Fruit fly (Drosophila melanogaster) whole organism, embryonic: ENCODE measurements around the gene Prp16.
A peak's percentile ranks its signal among the peaks of the same experiment; 100 is the strongest.

Source experiments
- B-H2 ChIP-seq: fragments of 200-800 bp; sonication (Bioruptor generic); optimal IDR thresholded peaks from 2 replicates; lab custom pipeline; 2018; ENCODE audit warnings: missing biosample characterization, mild to moderate bottlenecking, missing genetic modification characterization
- CG10366 ChIP-seq: fragments of 200-800 bp; sonication (Bioruptor generic); IDR thresholded peaks from 2 replicates; pipeline ENCODE4 v1.3.6; 2022; ENCODE audit warnings: missing biosample characterization, missing genetic modification characterization
- CG11085 ChIP-seq: fragments of 200-800 bp; sonication (Bioruptor generic); IDR thresholded peaks from 2 replicates; pipeline ENCODE4 v1.3.6; 2022; ENCODE audit warnings: missing biosample characterization, missing genetic modification characterization
- CG13894 ChIP-seq: fragments of 200-800 bp; sonication (Bioruptor generic); optimal IDR thresholded peaks from 3 replicates; lab custom pipeline; 2018; ENCODE audit warnings: missing biosample characterization, mild to moderate bottlenecking, missing genetic modification characterization, moderate library complexity
- CG1603 ChIP-seq: fragments of 200-800 bp; sonication (Bioruptor generic); optimal IDR thresholded peaks from 2 replicates; lab custom pipeline; 2019; ENCODE audit warnings: missing biosample characterization, mild to moderate bottlenecking, missing genetic modification characterization, moderate library complexity
- CG18011 ChIP-seq: fragments of 200-800 bp; sonication (Bioruptor generic); optimal IDR thresholded peaks from 2 replicates; lab custom pipeline; 2017; ENCODE audit warnings: missing biosample characterization, missing genetic modification characterization, mild to moderate bottlenecking, moderate library complexity, missing genotype
- CG3726 ChIP-seq: fragments of 200-800 bp; sonication (Bioruptor generic); IDR thresholded peaks from 3 replicates; pipeline ENCODE4, ENCODE4 v1.3.6; 2022; ENCODE audit warnings: missing biosample characterization, missing genetic modification characterization
- CG4328 ChIP-seq: fragments of 200-800 bp; sonication (Bioruptor generic); optimal IDR thresholded peaks from 3 replicates; lab custom pipeline; 2017; ENCODE audit warnings: missing biosample characterization, missing genetic modification reagents, missing genetic modification characterization
- CG4730 ChIP-seq: fragments of 200-800 bp; sonication (Bioruptor generic); IDR thresholded peaks from 2 replicates; pipeline ENCODE4 v1.3.6; 2022; ENCODE audit warnings: missing biosample characterization, missing genetic modification characterization
- CG5953 ChIP-seq: fragments of 200-800 bp; sonication (Bioruptor generic); IDR thresholded peaks from 2 replicates; pipeline ENCODE4 v1.3.6; 2022; ENCODE audit warnings: missing biosample characterization, missing genetic modification characterization
- CG6175 ChIP-seq: fragments of 200-800 bp; sonication (Bioruptor generic); IDR thresholded peaks from 3 replicates; pipeline ENCODE4 v1.3.6; 2022; ENCODE audit warnings: missing biosample characterization, missing genetic modification characterization
- CG7357 ChIP-seq: fragments of 200-800 bp; sonication (Bioruptor generic); IDR thresholded peaks from 3 replicates; pipeline ENCODE4 v1.3.6; 2022; ENCODE audit warnings: missing biosample characterization, missing genetic modification characterization
- CG7987 ChIP-seq: fragments of 200-800 bp; sonication (Bioruptor generic); optimal IDR thresholded peaks from 2 replicates; lab custom pipeline; 2018; ENCODE audit warnings: missing biosample characterization, mild to moderate bottlenecking, missing genetic modification characterization, moderate library complexity
- CG8290 ChIP-seq, 3 experiments: fragments of 200-800 bp; sonication (Bioruptor generic); optimal IDR thresholded peaks; 2 replicates each; lab custom pipeline; 2016 to 2019; ENCODE audit warnings: missing biosample characterization in 3 of 3, missing genetic modification characterization in 3 of 3, mild to moderate bottlenecking in 2 of 3, moderate library complexity in 1 of 3
- CG9817 ChIP-seq: fragments of 200-800 bp; sonication (Bioruptor generic); optimal IDR thresholded peaks from 2 replicates; lab custom pipeline; 2018; ENCODE audit warnings: missing biosample characterization, mild to moderate bottlenecking, missing genetic modification characterization, moderate library complexity
- Camta ChIP-seq: fragments of 200-800 bp; sonication (Bioruptor generic); optimal IDR thresholded peaks from 2 replicates; lab custom pipeline; 2016; ENCODE audit warnings: missing biosample characterization, missing genetic modification characterization
- Chrac-16 ChIP-seq: fragments of 200-800 bp; sonication (Bioruptor generic); optimal IDR thresholded peaks from 3 replicates; lab custom pipeline; 2016; ENCODE audit warnings: missing biosample characterization, missing genetic modification characterization
- Eip74EF ChIP-seq, 2 experiments: fragments of 200-800 bp in 1 of 2; fragments of >200 bp in 1 of 2; sonication (Bioruptor generic) in 1 of 2; optimal IDR thresholded peaks; 2 replicates each; lab custom pipeline; 2017 to 2019; ENCODE audit warnings: missing biosample characterization in 2 of 2, missing genetic modification characterization in 2 of 2, mild to moderate bottlenecking in 1 of 2, moderate library complexity in 1 of 2
- Fer3 ChIP-seq: fragments of 200-800 bp; sonication (Bioruptor generic); optimal IDR thresholded peaks from 2 replicates; lab custom pipeline; 2018; ENCODE audit warnings: missing biosample characterization, mild to moderate bottlenecking, missing genetic modification characterization, moderate library complexity
- HHEX ChIP-seq: fragments of 200-800 bp; sonication (Bioruptor generic); optimal IDR thresholded peaks from 3 replicates; lab custom pipeline; 2017; ENCODE audit warnings: missing biosample characterization, mild to moderate bottlenecking, missing genetic modification characterization, missing genetic modification reagents
- HLH4C ChIP-seq: fragments of 200-800 bp; sonication (Bioruptor generic); IDR thresholded peaks from 3 replicates; pipeline ENCODE4 v1.3.6; 2022; ENCODE audit warnings: missing biosample characterization, missing genetic modification characterization; ENCODE audit not compliant: partially characterized antibody
- Max ChIP-seq: fragments of 200-800 bp; sonication (Bioruptor generic); optimal IDR thresholded peaks from 2 replicates; lab custom pipeline; 2016; ENCODE audit warnings: missing biosample characterization, mild to moderate bottlenecking, missing genetic modification characterization
- Meics ChIP-seq: fragments of 200-800 bp; sonication (Bioruptor generic); optimal IDR thresholded peaks from 2 replicates; lab custom pipeline; 2017; ENCODE audit warnings: missing biosample characterization, mild to moderate bottlenecking, missing genetic modification characterization
- Pdp1 ChIP-seq, 2 experiments: fragments of 200-800 bp; sonication (Bioruptor generic); optimal IDR thresholded peaks; 3 replicates each; lab custom pipeline; 2016; ENCODE audit warnings: missing biosample characterization in 2 of 2, missing genetic modification characterization in 2 of 2, mild to moderate bottlenecking in 1 of 2, moderate library complexity in 1 of 2
- Spps ChIP-seq: fragments of 200-800 bp; sonication (Bioruptor generic); optimal IDR thresholded peaks from 2 replicates; lab custom pipeline; 2018; ENCODE audit warnings: missing biosample characterization, mild to moderate bottlenecking, missing genetic modification characterization
- Trl ChIP-seq, 3 experiments: fragments of >200 bp in 2 of 3; fragments of 200-800 bp in 1 of 3; sonication (Bioruptor generic) in 1 of 3; optimal IDR thresholded peaks; 2 replicates in 1 of 3; 3 replicates in 2 of 3; lab custom pipeline; 2016 to 2017; ENCODE audit warnings: missing biosample characterization in 1 of 3, missing genetic modification characterization in 1 of 3
- ac ChIP-seq: fragments of 200-800 bp; sonication (Bioruptor generic); optimal IDR thresholded peaks from 3 replicates; lab custom pipeline; 2017; ENCODE audit warnings: missing biosample characterization, mild to moderate bottlenecking, missing genetic modification characterization
- bigmax ChIP-seq: fragments of 200-800 bp; sonication (Bioruptor generic); optimal IDR thresholded peaks from 2 replicates; lab custom pipeline; 2018; ENCODE audit warnings: missing biosample characterization, mild to moderate bottlenecking, missing genetic modification characterization
- cg ChIP-seq: fragments of 200-800 bp; sonication (Bioruptor generic); optimal IDR thresholded peaks from 3 replicates; lab custom pipeline; 2019; ENCODE audit warnings: missing biosample characterization, mild to moderate bottlenecking, missing genetic modification characterization, moderate library complexity
- corto ChIP-seq: fragments of 200-800 bp; sonication (Bioruptor generic); optimal IDR thresholded peaks from 2 replicates; lab custom pipeline; 2016; ENCODE audit warnings: missing biosample characterization, mild to moderate bottlenecking, missing genetic modification characterization, moderate library complexity
- esg ChIP-seq: fragments of 200-800 bp; sonication (Bioruptor generic); conservative IDR thresholded peaks from 2 replicates; pipeline ENCODE4 v1.3.6; 2022; ENCODE audit warnings: missing biosample characterization, missing genetic modification characterization
- eve ChIP-seq, 2 experiments: fragments of >200 bp; optimal IDR thresholded peaks; 2 replicates each; lab custom pipeline; 2017; ENCODE audit warnings: missing biosample characterization in 2 of 2, missing genetic modification characterization in 2 of 2
- ewg ChIP-seq: fragments of 200-800 bp; sonication (Bioruptor generic); optimal IDR thresholded peaks from 3 replicates; lab custom pipeline; 2017; ENCODE audit warnings: mild to moderate bottlenecking, missing biosample characterization, missing genetic modification reagents, missing genetic modification characterization
- fd96Cb ChIP-seq: fragments of 200-800 bp; sonication (Bioruptor generic); optimal IDR thresholded peaks from 2 replicates; lab custom pipeline; 2018; ENCODE audit warnings: missing biosample characterization, mild to moderate bottlenecking, missing genetic modification characterization, moderate library complexity
- grn ChIP-seq: fragments of 200-800 bp; sonication (Bioruptor generic); optimal IDR thresholded peaks from 3 replicates; lab custom pipeline; 2017; ENCODE audit warnings: missing biosample characterization, missing genetic modification characterization
- her ChIP-seq: fragments of 200-800 bp; sonication (Bioruptor generic); optimal IDR thresholded peaks from 2 replicates; lab custom pipeline; 2016; ENCODE audit warnings: missing biosample characterization, missing genetic modification characterization
- kah ChIP-seq: fragments of 200-800 bp; sonication (Bioruptor generic); optimal IDR thresholded peaks from 2 replicates; lab custom pipeline; 2018; ENCODE audit warnings: missing biosample characterization, mild to moderate bottlenecking, missing genetic modification characterization
- lmd ChIP-seq: fragments of 200-800 bp; sonication (Bioruptor generic); IDR thresholded peaks from 2 replicates; pipeline ENCODE4 v1.3.6; 2022; ENCODE audit warnings: missing biosample characterization, missing genetic modification characterization
- odd ChIP-seq: fragments of 200-800 bp; sonication (Bioruptor generic); optimal IDR thresholded peaks from 2 replicates; lab custom pipeline; 2017; ENCODE audit warnings: missing biosample characterization, mild to moderate bottlenecking, missing genetic modification characterization
- pita ChIP-seq: fragments of 200-800 bp; sonication (Bioruptor generic); optimal IDR thresholded peaks from 2 replicates; lab custom pipeline; 2017; ENCODE audit warnings: missing biosample characterization, mild to moderate bottlenecking, missing genetic modification characterization
- prd ChIP-seq, 3 experiments: fragments of >200 bp in 2 of 3; fragments of 200-800 bp in 1 of 3; sonication (Bioruptor generic) in 1 of 3; optimal IDR thresholded peaks in 2 of 3; IDR thresholded peaks in 1 of 3; 2 replicates in 2 of 3; 3 replicates in 1 of 3; pipeline versions ENCODE4 v1.3.6 to Lab custom; 2017 to 2022; ENCODE audit warnings: missing biosample characterization in 1 of 3, missing genetic modification characterization in 1 of 3
- repo ChIP-seq: fragments of 200-800 bp; sonication (Bioruptor generic); optimal IDR thresholded peaks from 2 replicates; lab custom pipeline; 2016; ENCODE audit warnings: missing biosample characterization, missing genetic modification characterization
- slou ChIP-seq: fragments of 200-800 bp; sonication (Bioruptor generic); optimal IDR thresholded peaks from 3 replicates; lab custom pipeline; 2016; ENCODE audit warnings: missing biosample characterization, missing genetic modification characterization
- slp2 ChIP-seq: fragments of 200-800 bp; sonication (Bioruptor generic); optimal IDR thresholded peaks from 2 replicates; lab custom pipeline; 2016; ENCODE audit warnings: missing biosample characterization, missing genetic modification characterization
- usp ChIP-seq: fragments of >200 bp; optimal IDR thresholded peaks from 2 replicates; lab custom pipeline; 2017; ENCODE audit warnings: missing biosample characterization, missing genetic modification characterization
- vfl ChIP-seq: fragments of 200-800 bp; sonication (Bioruptor generic); optimal IDR thresholded peaks from 2 replicates; lab custom pipeline; 2016; ENCODE audit warnings: missing biosample characterization, missing genetic modification characterization
- vnd ChIP-seq: fragments of 200-800 bp; sonication (Bioruptor generic); IDR thresholded peaks from 3 replicates; pipeline ENCODE4 v1.3.6; 2022; ENCODE audit warnings: missing biosample characterization, missing genetic modification characterization; ENCODE audit not compliant: partially characterized antibody
- zfh2 ChIP-seq: fragments of 200-800 bp; sonication (Bioruptor generic); optimal IDR thresholded peaks from 2 replicates; lab custom pipeline; 2016; ENCODE audit warnings: missing biosample characterization, missing genetic modification characterization

Prp16 gene

dm6 chrX:14213509-14214154 is 12.5 kb downstream of the Prp16 start (continued):
- TF ChIP-seq prd (optimal IDR thresholded peaks at IDR 0.05; lab: Kevin White, UChicago): no peak
- peak; percentile 35; the same call in 1 of the 3 replicates for TF ChIP-seq prd (GFP tag; IDR thresholded peaks at IDR 0.05; lab: Robert Waterston, UW)
- peak in 1 of 2 experiments; percentile 53 for TF ChIP-seq eve (GFP tag; optimal IDR thresholded peaks at IDR 0.05; lab: Kevin White, UChicago)
- TF ChIP-seq CG7987 (GFP tag; lab: Kevin White, UChicago): no peak
- TF ChIP-seq Eip74EF (GFP tag; optimal IDR thresholded peaks at IDR 0.05; lab: Kevin White, UChicago): peak in 1 of 2 experiments; percentile 27
- TF ChIP-seq Spps (tag; lab: Kevin White, UChicago): no peak
- TF ChIP-seq vnd (GFP tag; lab: Robert Waterston, UW): no peak
- TF ChIP-seq Fer3 (tag; lab: Kevin White, UChicago): no peak
- TF ChIP-seq Meics (GFP tag; lab: Kevin White, UChicago): peak; percentile 34
- TF ChIP-seq CG11085 (GFP tag; lab: Robert Waterston, UW): no peak
- TF ChIP-seq Pdp1 (GFP tag; optimal IDR thresholded peaks at IDR 0.05; lab: Kevin White, UChicago): peak in 1 of 2 experiments; percentile 28
- no peak for TF ChIP-seq vfl (GFP tag; lab: Kevin White, UChicago)
- TF ChIP-seq kah (GFP tag; lab: Kevin White, UChicago): no peak
- no peak for TF ChIP-seq CG18011 (GFP tag; lab: Kevin White, UChicago)
- no peak for TF ChIP-seq pita (GFP tag; lab: Kevin White, UChicago)
- TF ChIP-seq repo: no peak
- no peak for TF ChIP-seq CG5953 (GFP tag; lab: Robert Waterston, UW)
- no peak for TF ChIP-seq slou (GFP tag; lab: Kevin White, UChicago)
- no peak for TF ChIP-seq odd (GFP tag; lab: Kevin White, UChicago)
- no peak for TF ChIP-seq CG4328 (GFP tag; lab: Kevin White, UChicago)
- peak; percentile 32; the same call in 1 of the 3 replicates for TF ChIP-seq CG6175 (GFP tag; lab: Robert Waterston, UW)
- TF ChIP-seq CG10366 (GFP tag; lab: Robert Waterston, UW): no peak
- TF ChIP-seq HHEX (GFP tag; lab: Kevin White, UChicago): peak; percentile 61
- TF ChIP-seq Chrac-16 (GFP tag; lab: Kevin White, UChicago): no peak
- no peak for TF ChIP-seq CG7357 (GFP tag; lab: Robert Waterston, UW)
- TF ChIP-seq Max (GFP tag; lab: Kevin White, UChicago): no peak
- TF ChIP-seq grn (GFP tag; lab: Kevin White, UChicago): no peak
- peak; percentile 28 for TF ChIP-seq Camta (GFP tag; lab: Kevin White, UChicago)
- TF ChIP-seq CG9817: no peak
- no peak for TF ChIP-seq esg (GFP tag; lab: Robert Waterston, UW)
- TF ChIP-seq B-H2 (GFP tag; lab: Kevin White, UChicago): no peak
- TF ChIP-seq corto (GFP tag; lab: Kevin White, UChicago): no peak
- TF ChIP-seq CG13894 (tag; lab: Kevin White, UChicago): peak; percentile 49
- TF ChIP-seq usp (GFP tag; lab: Kevin White, UChicago): no peak
- TF ChIP-seq ewg: peak; percentile 7
- no peak for TF ChIP-seq CG4730 (GFP tag; lab: Robert Waterston, UW)
- peak; percentile 88 for TF ChIP-seq CG8290 (GFP tag; optimal IDR thresholded peaks at IDR 0.05; lab: Kevin White, UChicago)
- peak; percentile 21 to 67 for TF ChIP-seq CG8290 (tag; optimal IDR thresholded peaks at IDR 0.05; lab: Kevin White, UChicago)
- no peak for TF ChIP-seq HLH4C (GFP tag; lab: Robert Waterston, UW)
- TF ChIP-seq bigmax: no peak
- TF ChIP-seq lmd (GFP tag; lab: Robert Waterston, UW): no peak
- peak; percentile 64 for TF ChIP-seq cg (GFP tag; lab: Kevin White, UChicago)
- no peak for TF ChIP-seq her (GFP tag; lab: Kevin White, UChicago)
- peak; percentile 1 for TF ChIP-seq CG1603 (tag; lab: Kevin White, UChicago)
- peak; percentile 33 for TF ChIP-seq fd96Cb (tag; lab: Kevin White, UChicago)
- TF ChIP-seq ac (GFP tag; lab: Kevin White, UChicago): no peak
- no peak for TF ChIP-seq CG3726
- TF ChIP-seq Trl (optimal IDR thresholded peaks at IDR 0.05; lab: Kevin White, UChicago): no peak
- peak; percentile 16 for TF ChIP-seq Trl (GFP tag; optimal IDR thresholded peaks at IDR 0.05; lab: Kevin White, UChicago)
- TF ChIP-seq zfh2 (GFP tag; lab: Kevin White, UChicago): peak; percentile 5
- TF ChIP-seq slp2 (GFP tag; lab: Kevin White, UChicago): peak; percentile 18
